Fruit fly (Drosophila melanogaster): ENCODE results near the gene RpS3A.

DNA sequence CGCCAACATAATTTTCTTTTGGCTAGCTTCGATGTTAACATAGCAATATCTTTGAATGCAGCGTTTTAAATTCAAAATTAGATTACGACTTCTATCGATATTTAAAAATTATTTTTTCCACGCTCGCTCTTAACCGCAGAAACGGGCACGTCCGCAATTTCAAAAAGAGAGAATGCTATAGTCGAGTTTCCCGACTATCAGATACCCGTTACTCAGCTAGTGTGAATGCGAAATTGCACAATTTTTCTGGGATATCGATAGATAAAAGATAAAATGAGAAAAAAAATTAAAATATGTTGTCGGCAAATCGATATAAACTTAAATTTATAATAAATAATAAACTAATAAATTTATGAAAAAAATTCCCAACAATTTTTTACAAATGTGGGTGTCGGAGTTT is 12.4 kb downstream of the RpS3A start:
- TF ChIP-seq EcR (GFP tag; optimal IDR thresholded peaks at IDR 0.05), result no peak
- TF ChIP-seq psq (optimal IDR thresholded peaks at IDR 0.05), result no peak
- no peak for TF ChIP-seq pan (optimal IDR thresholded peaks at IDR 0.05)
- TF ChIP-seq usp (GFP tag; optimal IDR thresholded peaks at IDR 0.05), result no peak

All from whole organism.